Fruit fly (Drosophila melanogaster) whole organism, embryonic: ENCODE data around the gene Spt6.

Source experiments
- Bteb2 ChIP-seq: fragments of 200-800 bp; sonication (Bioruptor generic); optimal IDR thresholded peaks from 2 replicates; lab custom pipeline; 2016; ENCODE audit warnings: missing biosample characterization, missing genetic modification characterization
- CG11093 ChIP-seq: fragments of 200-800 bp; sonication (Bioruptor generic); IDR thresholded peaks from 3 replicates; pipeline ENCODE4 v1.3.6; 2022; ENCODE audit warnings: missing biosample characterization, missing genetic modification characterization
- CG13894 ChIP-seq: fragments of 200-800 bp; sonication (Bioruptor generic); optimal IDR thresholded peaks from 3 replicates; lab custom pipeline; 2018; ENCODE audit warnings: missing biosample characterization, mild to moderate bottlenecking, missing genetic modification characterization, moderate library complexity
- CG15479 ChIP-seq: fragments of 200-800 bp; sonication (Bioruptor generic); optimal IDR thresholded peaks from 3 replicates; lab custom pipeline; 2019; ENCODE audit warnings: missing biosample characterization, mild to moderate bottlenecking, missing genetic modification characterization, moderate library complexity
- CG15514 ChIP-seq: fragments of 200-800 bp; sonication (Bioruptor generic); optimal IDR thresholded peaks from 3 replicates; lab custom pipeline; 2017; ENCODE audit warnings: missing biosample characterization, missing genetic modification characterization, mild to moderate bottlenecking, moderate library complexity, missing genetic modification reagents
- CG17385 ChIP-seq: fragments of 200-800 bp; sonication (Bioruptor generic); optimal IDR thresholded peaks from 3 replicates; lab custom pipeline; 2018; ENCODE audit warnings: missing biosample characterization, mild to moderate bottlenecking, missing genetic modification characterization
- CG18262 ChIP-seq: fragments of 200-800 bp; optimal IDR thresholded peaks from 3 replicates; lab custom pipeline; 2019; ENCODE audit warnings: missing biosample characterization, mild to moderate bottlenecking, missing genetic modification characterization, moderate library complexity
- CG18619 ChIP-seq: fragments of 200-800 bp; sonication (Bioruptor generic); optimal IDR thresholded peaks from 3 replicates; lab custom pipeline; 2017; ENCODE audit warnings: missing biosample characterization, mild to moderate bottlenecking, missing genetic modification characterization
- CG2129 ChIP-seq: fragments of 200-800 bp; sonication (Bioruptor generic); IDR thresholded peaks from 2 replicates; pipeline ENCODE4 v1.3.6; 2022; ENCODE audit warnings: missing biosample characterization, missing genetic modification characterization; ENCODE audit not compliant: partially characterized antibody
- CG2678 ChIP-seq: fragments of 200-800 bp; sonication (Bioruptor generic); optimal IDR thresholded peaks from 3 replicates; lab custom pipeline; 2019; ENCODE audit warnings: missing biosample characterization, mild to moderate bottlenecking, missing genetic modification characterization, moderate library complexity
- CG31441 ChIP-seq: fragments of 200-800 bp; sonication (Bioruptor generic); IDR thresholded peaks from 2 replicates; pipeline ENCODE4 v1.3.6; 2022; ENCODE audit warnings: missing biosample characterization, missing genetic modification characterization
- CG3163 ChIP-seq: fragments of 200-800 bp; sonication (Bioruptor generic); optimal IDR thresholded peaks from 3 replicates; lab custom pipeline; 2016; ENCODE audit warnings: missing biosample characterization, missing genetic modification characterization
- CG32767 ChIP-seq: fragments of 200-800 bp; sonication (Bioruptor generic); IDR thresholded peaks from 2 replicates; pipeline ENCODE4 v1.3.6; 2022; ENCODE audit warnings: missing biosample characterization, missing genetic modification characterization
- CG34422 ChIP-seq: fragments of 200-800 bp; sonication (Bioruptor generic); IDR thresholded peaks from 3 replicates; pipeline ENCODE4 v1.3.6; 2022; ENCODE audit warnings: missing biosample characterization, missing genetic modification characterization
- CG4328 ChIP-seq: fragments of 200-800 bp; sonication (Bioruptor generic); optimal IDR thresholded peaks from 3 replicates; lab custom pipeline; 2017; ENCODE audit warnings: missing biosample characterization, missing genetic modification reagents, missing genetic modification characterization
- CG4360 ChIP-seq: fragments of 200-800 bp; sonication (Bioruptor generic); IDR thresholded peaks from 2 replicates; pipeline ENCODE4 v1.3.6; 2022; ENCODE audit warnings: missing biosample characterization, missing genetic modification characterization
- CG6254 ChIP-seq: fragments of 200-800 bp; sonication (Bioruptor generic); optimal IDR thresholded peaks from 3 replicates; lab custom pipeline; 2017; ENCODE audit warnings: mild to moderate bottlenecking, missing biosample characterization, missing genetic modification reagents, missing genetic modification characterization
- CG8359 ChIP-seq: fragments of 200-800 bp; sonication (Bioruptor generic); optimal IDR thresholded peaks from 2 replicates; lab custom pipeline; 2017; ENCODE audit warnings: missing biosample characterization, mild to moderate bottlenecking, missing genetic modification characterization, borderline replicate concordance
- CG9797 ChIP-seq: fragments of 200-800 bp; sonication (Bioruptor generic); optimal IDR thresholded peaks from 3 replicates; lab custom pipeline; 2018; ENCODE audit warnings: missing biosample characterization, mild to moderate bottlenecking, missing genetic modification characterization
- CG9817 ChIP-seq: fragments of 200-800 bp; sonication (Bioruptor generic); optimal IDR thresholded peaks from 2 replicates; lab custom pipeline; 2018; ENCODE audit warnings: missing biosample characterization, mild to moderate bottlenecking, missing genetic modification characterization, moderate library complexity
- CkIIα-i1 ChIP-seq: fragments of 200-800 bp; sonication (Bioruptor generic); IDR thresholded peaks from 2 replicates; pipeline ENCODE4 v1.3.6; 2022; ENCODE audit warnings: missing biosample characterization, missing genetic modification characterization
- Dp ChIP-seq: fragments of 200-800 bp; sonication (Bioruptor generic); optimal IDR thresholded peaks from 2 replicates; lab custom pipeline; 2018; ENCODE audit warnings: missing biosample characterization, mild to moderate bottlenecking, missing genetic modification characterization, moderate library complexity
- E2f2 ChIP-seq: fragments of 200-800 bp; sonication (Bioruptor generic); IDR thresholded peaks from 2 replicates; pipeline ENCODE4 v1.3.6; 2022; ENCODE audit warnings: missing biosample characterization, missing genetic modification characterization
- H2.0 ChIP-seq: fragments of 200-800 bp; sonication (Bioruptor generic); IDR thresholded peaks from 2 replicates; pipeline ENCODE4 v1.3.6; 2022; ENCODE audit warnings: missing biosample characterization, missing genetic modification characterization
- HmgZ ChIP-seq: fragments of 200-800 bp; sonication (Bioruptor generic); optimal IDR thresholded peaks from 2 replicates; lab custom pipeline; 2018; ENCODE audit warnings: missing biosample characterization, mild to moderate bottlenecking, missing genetic modification characterization
- MESR4 ChIP-seq: fragments of 200-800 bp; sonication (Bioruptor generic); optimal IDR thresholded peaks from 2 replicates; lab custom pipeline; 2018; ENCODE audit warnings: missing biosample characterization, mild to moderate bottlenecking, missing genetic modification characterization, moderate library complexity
- NFAT ChIP-seq: fragments of 200-800 bp; sonication (Bioruptor generic); IDR thresholded peaks from 2 replicates; pipeline ENCODE4 v1.3.6; 2022; ENCODE audit warnings: missing biosample characterization, missing genetic modification characterization
- Pdp1 ChIP-seq, 2 experiments: fragments of 200-800 bp; sonication (Bioruptor generic); optimal IDR thresholded peaks; 3 replicates each; lab custom pipeline; 2016; ENCODE audit warnings: missing biosample characterization in 2 of 2, missing genetic modification characterization in 2 of 2, mild to moderate bottlenecking in 1 of 2, moderate library complexity in 1 of 2
- Ravus ChIP-seq: fragments of 200-800 bp; sonication (Bioruptor generic); IDR thresholded peaks from 2 replicates; pipeline ENCODE4 v1.3.6; 2022; ENCODE audit warnings: missing biosample characterization, missing genetic modification characterization
- Sox100B ChIP-seq: fragments of 200-800 bp; sonication (Bioruptor generic); optimal IDR thresholded peaks from 3 replicates; lab custom pipeline; 2018; ENCODE audit warnings: missing biosample characterization, mild to moderate bottlenecking, missing genetic modification characterization
- YL-1 ChIP-seq: fragments of 200-800 bp; sonication (Bioruptor generic); optimal IDR thresholded peaks from 3 replicates; lab custom pipeline; 2017; ENCODE audit warnings: missing biosample characterization, mild to moderate bottlenecking, missing genetic modification characterization
- ac ChIP-seq: fragments of 200-800 bp; sonication (Bioruptor generic); optimal IDR thresholded peaks from 3 replicates; lab custom pipeline; 2017; ENCODE audit warnings: missing biosample characterization, mild to moderate bottlenecking, missing genetic modification characterization
- amos ChIP-seq: fragments of 200-800 bp; sonication (Bioruptor generic); IDR thresholded peaks from 2 replicates; pipeline ENCODE4 v1.3.6; 2022; ENCODE audit warnings: missing biosample characterization, missing genetic modification characterization; ENCODE audit not compliant: partially characterized antibody
- ash1 ChIP-seq: fragments of 200-800 bp; sonication (Bioruptor generic); optimal IDR thresholded peaks from 2 replicates; lab custom pipeline; 2018; ENCODE audit warnings: missing biosample characterization, mild to moderate bottlenecking, missing genetic modification characterization
- bigmax ChIP-seq: fragments of 200-800 bp; sonication (Bioruptor generic); optimal IDR thresholded peaks from 2 replicates; lab custom pipeline; 2018; ENCODE audit warnings: missing biosample characterization, mild to moderate bottlenecking, missing genetic modification characterization
- cg ChIP-seq: fragments of 200-800 bp; sonication (Bioruptor generic); optimal IDR thresholded peaks from 3 replicates; lab custom pipeline; 2019; ENCODE audit warnings: missing biosample characterization, mild to moderate bottlenecking, missing genetic modification characterization, moderate library complexity
- chinmo ChIP-seq: fragments of 200-800 bp; sonication (Bioruptor generic); IDR thresholded peaks from 4 replicates; pipeline ENCODE4 v1.3.6; 2022; ENCODE audit warnings: missing biosample characterization, missing genetic modification characterization; ENCODE audit not compliant: partially characterized antibody
- corto ChIP-seq: fragments of 200-800 bp; sonication (Bioruptor generic); optimal IDR thresholded peaks from 2 replicates; lab custom pipeline; 2016; ENCODE audit warnings: missing biosample characterization, mild to moderate bottlenecking, missing genetic modification characterization, moderate library complexity
- crol ChIP-seq: fragments of 200-800 bp; sonication (Bioruptor generic); IDR thresholded peaks from 2 replicates; pipeline ENCODE4 v1.3.6; 2022; ENCODE audit warnings: missing biosample characterization, missing genetic modification characterization
- fu2 ChIP-seq: fragments of 200-800 bp; sonication (Bioruptor generic); optimal IDR thresholded peaks from 2 replicates; lab custom pipeline; 2016; ENCODE audit warnings: missing biosample characterization, missing genetic modification characterization
- gt ChIP-seq: fragments of 200-800 bp; sonication (Bioruptor generic); IDR thresholded peaks from 2 replicates; pipeline ENCODE4 v1.3.6; 2022; ENCODE audit warnings: missing biosample characterization, missing genetic modification characterization
- jigr1 ChIP-seq: fragments of 200-800 bp; sonication (Bioruptor generic); IDR thresholded peaks from 3 replicates; pipeline ENCODE4 v1.3.6; 2022; ENCODE audit warnings: missing biosample characterization, missing genetic modification characterization
- mld ChIP-seq: fragments of 200-800 bp; sonication (Bioruptor generic); IDR thresholded peaks from 3 replicates; pipeline ENCODE4 v1.3.6; 2022; ENCODE audit warnings: missing biosample characterization, missing genetic modification characterization; ENCODE audit not compliant: partially characterized antibody
- nerfin-1 ChIP-seq: fragments of 200-800 bp; sonication (Bioruptor generic); optimal IDR thresholded peaks from 3 replicates; lab custom pipeline; 2019; ENCODE audit warnings: missing biosample characterization, mild to moderate bottlenecking, missing genetic modification characterization, moderate library complexity
- sna ChIP-seq: fragments of 200-800 bp; sonication (Bioruptor generic); IDR thresholded peaks from 2 replicates; pipeline ENCODE4 v1.3.6; 2022; ENCODE audit warnings: missing biosample characterization, missing genetic modification characterization; ENCODE audit not compliant: partially characterized antibody
- toy ChIP-seq: fragments of 200-800 bp; sonication (Bioruptor generic); IDR thresholded peaks from 2 replicates; pipeline ENCODE4 v1.3.6; 2022; ENCODE audit warnings: missing biosample characterization, missing genetic modification characterization

Spt6 gene

dm6 chrX:6267745-6268582, at the start of gene Spt6:
Spt6 (plus strand) TSS chrX:6267797.
- no peak for TF ChIP-seq Pdp1 (GFP tag; optimal IDR thresholded peaks at IDR 0.05; lab: Kevin White, UChicago)
- TF ChIP-seq CG11093 (GFP tag; lab: Robert Waterston, UW) = 0 out of 3 replicates have a peak, but pooled peaks have one; percentile 4
- TF ChIP-seq CG17385 (GFP tag; lab: Kevin White, UChicago) = peak; percentile 96
- 0 out of 2 replicates have a peak, but pooled peaks have one; percentile 21 for TF ChIP-seq sna
- TF ChIP-seq nerfin-1 = peak; percentile 51
- peak; percentile 69 for TF ChIP-seq crol (GFP tag; lab: Robert Waterston, UW)
- no peak for TF ChIP-seq CG2678 (tag; lab: Kevin White, UChicago)
- no peak for TF ChIP-seq amos (GFP tag; lab: Robert Waterston, UW)
- no peak for TF ChIP-seq CG31441 (GFP tag; lab: Robert Waterston, UW)
- peak; percentile 95 for TF ChIP-seq bigmax
- peak; percentile 40; the same call in 1 of the 3 replicates for TF ChIP-seq CG34422 (GFP tag; lab: Robert Waterston, UW)
- TF ChIP-seq Sox100B = no peak
- TF ChIP-seq MESR4 (GFP tag; lab: Kevin White, UChicago) = peak; percentile 91
- peak; percentile 70 for TF ChIP-seq YL-1
- no peak for TF ChIP-seq E2f2
- TF ChIP-seq CG9817 (tag; lab: Kevin White, UChicago) = no peak
- TF ChIP-seq CG15479 (GFP tag; lab: Kevin White, UChicago) = peak; percentile 67
- no peak for TF ChIP-seq mld
- no peak for TF ChIP-seq Ravus (GFP tag; lab: Robert Waterston, UW)
- TF ChIP-seq CG32767 (GFP tag; lab: Robert Waterston, UW) = peak; percentile 41
- TF ChIP-seq CG6254 = no peak
- no peak for TF ChIP-seq jigr1 (GFP tag; lab: Robert Waterston, UW)
- TF ChIP-seq CG4360 = peak; percentile 78
- peak; percentile 12 for TF ChIP-seq corto (GFP tag; lab: Kevin White, UChicago)
- peak; percentile 59 for TF ChIP-seq cg (GFP tag; lab: Kevin White, UChicago)
- 0 out of 4 replicates have a peak, but pooled peaks have one; percentile 68 for TF ChIP-seq chinmo

DNA sequence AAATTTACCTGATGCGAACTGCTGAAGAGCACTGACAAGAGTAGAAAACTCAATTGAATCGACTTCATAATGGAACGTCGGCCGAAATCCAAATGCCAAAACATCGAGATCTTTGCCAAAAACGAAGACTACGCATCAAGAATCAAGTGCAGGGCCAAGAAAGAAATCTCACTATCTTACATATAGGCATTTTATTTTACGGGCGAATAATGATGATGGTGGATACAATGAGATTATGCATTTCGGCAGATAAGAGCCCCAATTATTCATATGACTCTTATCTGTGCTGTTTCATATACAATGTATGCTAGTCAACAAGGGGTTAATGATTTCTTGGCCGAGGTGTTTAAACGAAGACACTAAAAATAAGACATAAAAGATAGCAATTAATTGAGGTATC, 48.4 kb upstream of the Spt6 start, which contains the start of gene Btnd:
Gene Btnd (minus strand): TSS at position 101 of the 400 bp plus-strand sequence.
- TF ChIP-seq H2.0 (GFP tag; lab: Robert Waterston, UW) (no peak), CG13894 (tag; lab: Kevin White, UChicago) (no peak), Dp (GFP tag; lab: Kevin White, UChicago) (no peak), CG9817 (tag; lab: Kevin White, UChicago) (no peak), ash1 (GFP tag; lab: Kevin White, UChicago) (no peak), HmgZ (tag; lab: Kevin White, UChicago) (no peak), Bteb2 (GFP tag; lab: Kevin White, UChicago) (no peak)

DNA sequence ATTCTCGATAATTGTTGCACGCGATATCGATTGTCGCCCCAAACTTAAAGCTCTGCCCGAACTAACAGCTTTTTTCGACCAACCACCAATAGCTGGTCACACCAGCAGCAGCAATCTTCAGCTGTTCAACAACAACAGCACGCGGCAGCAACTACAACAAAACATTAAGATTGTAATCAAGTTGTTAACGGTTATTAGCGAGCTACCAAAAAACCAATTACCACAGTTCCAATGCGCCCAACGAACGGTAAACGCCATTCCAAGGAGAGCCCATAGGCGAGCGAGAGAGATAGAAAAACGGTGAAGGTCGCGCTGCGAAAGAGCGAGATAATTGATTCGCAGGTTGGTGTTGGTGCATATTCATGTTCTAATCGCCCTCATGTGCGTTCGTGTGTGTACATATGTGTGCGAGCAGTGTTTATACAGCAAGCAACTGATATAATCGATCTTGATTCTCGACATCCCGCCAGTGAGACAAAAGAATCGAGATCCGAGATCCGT, 47.7 kb upstream of the Spt6 start, which contains the start of gene Efr:
Gene Efr (plus strand): TSS at position 113 of the 501 bp plus-strand sequence.
- TF ChIP-seq CkIIα-i1 (no peak), fu2 (GFP tag; lab: Kevin White, UChicago) (no peak), CG18262 (no peak), CG9797 (GFP tag; lab: Kevin White, UChicago) (peak; percentile 48), CG18619 (GFP tag; lab: Kevin White, UChicago) (no peak), toy (GFP tag; lab: Robert Waterston, UW) (no peak), gt (GFP tag; lab: Robert Waterston, UW) (no peak), CG2129 (GFP tag; lab: Robert Waterston, UW) (no peak), NFAT (GFP tag; lab: Robert Waterston, UW) (no peak), CG15514 (peak; percentile 39), CG4328 (peak; percentile 47), CG3163 (GFP tag; lab: Kevin White, UChicago) (no peak), ac (GFP tag; lab: Kevin White, UChicago) (no peak), CG8359 (GFP tag; lab: Kevin White, UChicago) (no peak)
